Fruit fly (Drosophila melanogaster) whole organism, wandering third instar larva: ENCODE data around the gene Phb1.

Experiments
- Abd-B ChIP-seq: fragments of >200 bp; optimal IDR thresholded peaks from 2 replicates; lab custom pipeline; 2017; ENCODE audit warnings: missing biosample characterization, missing genetic modification characterization
- CG32264 ChIP-seq: fragments of 200-800 bp; sonication (Bioruptor generic); optimal IDR thresholded peaks from 2 replicates; lab custom pipeline; 2016; ENCODE audit warnings: missing biosample characterization, missing genetic modification characterization
- CG9705 ChIP-seq: fragments of 200-800 bp; sonication (Bioruptor generic); optimal IDR thresholded peaks from 2 replicates; lab custom pipeline; 2018; ENCODE audit warnings: missing biosample characterization, mild to moderate bottlenecking, missing genetic modification characterization
- CrebA ChIP-seq: fragments of 200-800 bp; sonication (Bioruptor generic); optimal IDR thresholded peaks from 2 replicates; lab custom pipeline; 2016; ENCODE audit warnings: missing biosample characterization, mild to moderate bottlenecking, missing genetic modification characterization, borderline replicate concordance
- Dfd ChIP-seq: fragments of >200 bp; optimal IDR thresholded peaks from 2 replicates; lab custom pipeline; 2017; ENCODE audit warnings: missing biosample characterization, missing genetic modification characterization
- Dif ChIP-seq: fragments of 200-275, 200-300 bp; sonication (Bioruptor generic); optimal IDR thresholded peaks from 2 replicates; lab custom pipeline; 2018; ENCODE audit warnings: missing biosample characterization, missing genetic modification characterization; ENCODE audit not compliant: partially characterized antibody
- GATAd ChIP-seq: sonication (Bioruptor generic); optimal IDR thresholded peaks from 2 replicates; lab custom pipeline; 2016; ENCODE audit warnings: missing biosample characterization, missing genetic modification characterization
- HLH106 ChIP-seq: fragments of 200-800 bp; optimal IDR thresholded peaks from 3 replicates; lab custom pipeline; 2019; ENCODE audit warnings: missing biosample characterization, mild to moderate bottlenecking, missing genetic modification characterization, moderate library complexity
- Hnf4 ChIP-seq: fragments of 200-800 bp; sonication (Bioruptor generic); optimal IDR thresholded peaks from 2 replicates; lab custom pipeline; 2016; ENCODE audit warnings: missing biosample characterization, mild to moderate bottlenecking, missing genetic modification characterization
- Hr78 ChIP-seq: fragments of >200 bp; optimal IDR thresholded peaks from 2 replicates; lab custom pipeline; 2017; ENCODE audit warnings: missing biosample characterization, missing genetic modification characterization
- Hr83 ChIP-seq: fragments of 200-300 bp; sonication (Bioruptor generic); optimal IDR thresholded peaks from 2 replicates; lab custom pipeline; 2016; ENCODE audit warnings: missing biosample characterization, mild to moderate bottlenecking, missing genetic modification characterization, moderate library complexity; ENCODE audit not compliant: poor library complexity, severe bottlenecking
- Jra ChIP-seq: sonication (Bioruptor generic); optimal IDR thresholded peaks from 2 replicates; lab custom pipeline; 2016; ENCODE audit warnings: missing biosample characterization, missing genetic modification characterization
- Mio ChIP-seq: sonication (Bioruptor generic); optimal IDR thresholded peaks from 2 replicates; lab custom pipeline; 2016; ENCODE audit warnings: missing biosample characterization, missing genetic modification characterization
- Myc ChIP-seq: fragments of >200 bp; optimal IDR thresholded peaks from 2 replicates; lab custom pipeline; 2017
- N ChIP-seq: fragments of >200 bp; optimal IDR thresholded peaks from 2 replicates; lab custom pipeline; 2018; ENCODE audit warnings: missing biosample characterization, missing external identifiers, missing genetic modification characterization
- OdsH ChIP-seq: fragments of 200-800 bp; sonication (Bioruptor generic); optimal IDR thresholded peaks from 2 replicates; lab custom pipeline; 2016; ENCODE audit warnings: missing biosample characterization, mild to moderate bottlenecking, missing genetic modification characterization
- Rel ChIP-seq, 2 experiments: fragments of 200-800 bp; sonication (Bioruptor generic) in 1 of 2; optimal IDR thresholded peaks; 2 replicates in 1 of 2; 3 replicates in 1 of 2; lab custom pipeline; 2016 to 2019; ENCODE audit warnings: mild to moderate bottlenecking in 2 of 2, missing biosample characterization in 2 of 2, missing genetic modification characterization in 2 of 2, moderate library complexity in 1 of 2
- Sp1 ChIP-seq: fragments of 200-800 bp; sonication (Bioruptor generic); optimal IDR thresholded peaks from 3 replicates; lab custom pipeline; 2019; ENCODE audit warnings: missing biosample characterization, mild to moderate bottlenecking, missing genetic modification characterization, moderate library complexity
- Vsx2 ChIP-seq: fragments of 200-300, 225-300 bp; sonication (Bioruptor generic); optimal IDR thresholded peaks from 2 replicates; lab custom pipeline; 2018; ENCODE audit warnings: missing biosample characterization, missing genetic modification characterization; ENCODE audit not compliant: partially characterized antibody
- br ChIP-seq: fragments of 200-800 bp; sonication (Bioruptor generic); optimal IDR thresholded peaks from 2 replicates; lab custom pipeline; 2016; ENCODE audit warnings: missing biosample characterization, missing genetic modification characterization
- brk ChIP-seq: fragments of 200-800 bp; sonication (Bioruptor generic); optimal IDR thresholded peaks from 2 replicates; lab custom pipeline; 2016; ENCODE audit warnings: missing biosample characterization, mild to moderate bottlenecking, missing genetic modification characterization
- dl ChIP-seq, 2 experiments: fragments of 175-275, 200-275 bp in 1 of 2; fragments of 200-275 bp in 1 of 2; sonication (Bioruptor generic); optimal IDR thresholded peaks; lab custom pipeline; 2018; ENCODE audit warnings: mild to moderate bottlenecking in 2 of 2, missing biosample characterization in 2 of 2, missing genetic modification characterization in 2 of 2, moderate library complexity in 2 of 2; ENCODE audit not compliant: partially characterized antibody in 2 of 2, insufficient read depth in 1 of 2
- dmrt93B ChIP-seq: fragments of 200-800 bp; sonication (Bioruptor generic); optimal IDR thresholded peaks from 2 replicates; lab custom pipeline; 2018; ENCODE audit warnings: missing biosample characterization, mild to moderate bottlenecking, missing genetic modification characterization
- dsf ChIP-seq: sonication (Bioruptor generic); optimal IDR thresholded peaks from 2 replicates; lab custom pipeline; 2016; ENCODE audit warnings: missing biosample characterization, missing genetic modification characterization, borderline replicate concordance
- ey ChIP-seq: fragments of 200-800 bp; sonication (Bioruptor generic); optimal IDR thresholded peaks from 2 replicates; lab custom pipeline; 2016; ENCODE audit warnings: missing biosample characterization, missing genetic modification characterization
- foxo ChIP-seq, 2 experiments: fragments of 200-800 bp; sonication (Bioruptor generic); optimal IDR thresholded peaks; 2 replicates in 1 of 2; 3 replicates in 1 of 2; lab custom pipeline; 2016 to 2017; ENCODE audit warnings: missing biosample characterization in 2 of 2, missing genetic modification characterization in 2 of 2
- fru ChIP-seq: fragments of 200-800 bp; sonication (Bioruptor generic); optimal IDR thresholded peaks from 3 replicates; lab custom pipeline; 2016; ENCODE audit warnings: missing biosample characterization, mild to moderate bottlenecking, missing genetic modification characterization
- h ChIP-seq: fragments of 200-800 bp; sonication (Bioruptor generic); optimal IDR thresholded peaks from 3 replicates; lab custom pipeline; 2016; ENCODE audit warnings: missing biosample characterization, mild to moderate bottlenecking, missing genetic modification characterization
- jim ChIP-seq: fragments of 175-275, 200-325 bp; sonication (Bioruptor generic); optimal IDR thresholded peaks from 2 replicates; lab custom pipeline; 2016; ENCODE audit warnings: missing biosample characterization, mild to moderate bottlenecking, missing genetic modification characterization
- lola ChIP-seq: fragments of >200 bp; optimal IDR thresholded peaks from 2 replicates; lab custom pipeline; 2017; ENCODE audit warnings: missing biosample characterization, missing genetic modification characterization
- pan ChIP-seq: fragments of >200 bp; optimal IDR thresholded peaks from 2 replicates; lab custom pipeline; 2017
- psq ChIP-seq: fragments of 200-800 bp; sonication (Bioruptor generic); optimal IDR thresholded peaks from 3 replicates; lab custom pipeline; 2017; ENCODE audit warnings: missing biosample characterization, mild to moderate bottlenecking, missing genetic modification characterization, moderate library complexity
- rgr ChIP-seq: fragments of 200-800 bp; sonication (Bioruptor generic); optimal IDR thresholded peaks from 3 replicates; lab custom pipeline; 2016; ENCODE audit warnings: missing biosample characterization, mild to moderate bottlenecking, missing genetic modification characterization
- sage ChIP-seq: fragments of 200-800 bp; sonication (Bioruptor generic); optimal IDR thresholded peaks from 2 replicates; lab custom pipeline; 2016; ENCODE audit warnings: missing biosample characterization, mild to moderate bottlenecking, missing genetic modification characterization
- sv ChIP-seq: fragments of 200-800 bp; sonication (Bioruptor generic); optimal IDR thresholded peaks from 3 replicates; lab custom pipeline; 2016; ENCODE audit warnings: missing biosample characterization, missing genetic modification characterization
- tai ChIP-seq: sonication (Bioruptor generic); optimal IDR thresholded peaks from 2 replicates; lab custom pipeline; 2016; ENCODE audit warnings: missing biosample characterization, missing genetic modification characterization
- usp ChIP-seq: fragments of >200 bp; optimal IDR thresholded peaks from 2 replicates; lab custom pipeline; 2017; ENCODE audit warnings: missing biosample characterization, missing genetic modification characterization
- woc ChIP-seq: sonication (Bioruptor generic); optimal IDR thresholded peaks from 2 replicates; lab custom pipeline; 2016; ENCODE audit warnings: missing biosample characterization, mild to moderate bottlenecking, missing genetic modification characterization

Phb1 gene

DNA sequence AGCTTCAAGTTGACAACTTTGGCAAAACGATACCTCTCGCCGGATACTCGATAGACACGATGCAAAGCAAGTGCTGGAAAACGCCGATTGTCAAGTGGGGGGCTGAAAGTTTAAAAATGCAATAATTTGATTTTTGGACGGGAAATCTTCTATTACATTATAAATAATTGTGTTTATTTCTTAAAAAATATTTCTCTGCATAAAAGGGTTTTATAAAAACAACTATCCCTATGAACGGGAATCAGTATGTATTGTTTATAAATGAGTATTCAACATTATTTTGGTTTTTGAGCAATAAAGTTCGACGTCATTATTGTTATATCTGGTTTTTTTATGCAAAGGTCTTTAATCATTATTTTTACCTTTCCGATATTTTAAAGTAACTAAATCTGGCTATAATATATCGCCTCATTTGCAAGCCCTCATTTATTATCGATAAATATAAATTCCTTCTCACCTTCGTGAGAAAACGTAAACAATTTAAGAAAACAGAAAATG is 8.3 kb upstream of the Phb1 start, which contains the start of the genes AsnRS and DCTN6-p27:
Gene AsnRS (minus strand): TSS at position 50 of the 498 bp plus-strand sequence.
Gene DCTN6-p27 (plus strand): TSS at position 419 of the 498 bp plus-strand sequence.
- TF ChIP-seq dsf (no peak), usp (GFP tag; lab: Kevin White, UChicago) (no peak), Rel (GFP tag; optimal IDR thresholded peaks at IDR 0.05; lab: Kevin White, UChicago) (no peak), Rel (tag; optimal IDR thresholded peaks at IDR 0.05; lab: Kevin White, UChicago) (no peak), Hr83 (peak; percentile 85), Abd-B (GFP tag; lab: Kevin White, UChicago) (no peak), Myc (lab: Kevin White, UChicago) (peak; percentile 36), jim (no peak), sv (peak; percentile 78), dmrt93B (GFP tag; lab: Kevin White, UChicago) (peak; percentile 57), pan (no peak), sage (GFP tag; lab: Kevin White, UChicago) (no peak), woc (GFP tag; lab: Kevin White, UChicago) (peak; percentile 78), CG32264 (GFP tag; lab: Kevin White, UChicago) (peak; percentile 29), Dfd (GFP tag; lab: Kevin White, UChicago) (no peak), Jra (no peak), N (GFP tag; lab: Kevin White, UChicago) (no peak), h (GFP tag; lab: Kevin White, UChicago) (peak; percentile 81), GATAd (peak; percentile 17), CrebA (GFP tag; lab: Kevin White, UChicago) (no peak), Vsx2 (GFP tag; lab: Kevin White, UChicago) (no peak), HLH106 (tag; lab: Kevin White, UChicago) (peak; percentile 69), rgr (peak; percentile 75), foxo (GFP tag; optimal IDR thresholded peaks at IDR 0.05; lab: Kevin White, UChicago) (peak in 1 of 2 experiments; percentile 87), br (no peak), fru (peak; percentile 75), Hnf4 (GFP tag; lab: Kevin White, UChicago) (no peak), OdsH (GFP tag; lab: Kevin White, UChicago) (peak; percentile 64), brk (no peak), dl (GFP tag; optimal IDR thresholded peaks at IDR 0.05; lab: Kevin White, UChicago; ENCODE audit: insufficient read depth in 1 of 2, partially characterized antibody in 2 of 2) (no peak), CG9705 (peak; percentile 63), tai (GFP tag; lab: Kevin White, UChicago) (no peak), ey (GFP tag; lab: Kevin White, UChicago) (peak; percentile 71), psq (GFP tag; lab: Kevin White, UChicago) (peak; percentile 68), Dif (no peak), Mio (GFP tag; lab: Kevin White, UChicago) (peak; percentile 23), lola (no peak), Hr78 (GFP tag; lab: Kevin White, UChicago) (no peak), Sp1 (GFP tag; lab: Kevin White, UChicago) (peak; percentile 63)

DNA sequence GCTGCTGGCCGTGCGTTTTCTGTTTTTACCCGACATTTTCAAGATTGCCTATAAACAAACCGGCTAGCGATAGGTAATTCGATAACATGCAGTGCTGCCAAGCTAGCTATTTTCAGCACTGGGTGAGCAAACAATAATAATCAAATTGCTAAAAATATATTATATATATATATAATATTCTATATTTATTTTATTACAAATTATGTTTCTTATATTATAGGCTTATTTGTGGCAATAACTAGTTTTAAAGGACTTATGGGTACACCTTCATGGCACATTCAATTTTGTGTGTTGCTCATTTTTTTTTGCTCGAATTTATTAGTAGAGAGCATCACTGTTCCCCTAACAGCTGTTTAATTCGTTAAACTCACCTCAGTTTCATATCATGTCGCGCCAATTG is 3.2 kb upstream of the Phb1 start:
- TF ChIP-seq GATAd (no peak), Myc (lab: Kevin White, UChicago) (peak; percentile 98), Jra (no peak), Rel (GFP tag; optimal IDR thresholded peaks at IDR 0.05; lab: Kevin White, UChicago) (no peak), Rel (tag; optimal IDR thresholded peaks at IDR 0.05; lab: Kevin White, UChicago) (peak; percentile 63), fru (no peak), rgr (no peak), tai (GFP tag; lab: Kevin White, UChicago) (no peak), OdsH (GFP tag; lab: Kevin White, UChicago) (peak; percentile 5), HLH106 (tag; lab: Kevin White, UChicago) (peak; percentile 70), dmrt93B (GFP tag; lab: Kevin White, UChicago) (no peak), CrebA (GFP tag; lab: Kevin White, UChicago) (no peak), dl (GFP tag; optimal IDR thresholded peaks at IDR 0.05; lab: Kevin White, UChicago; ENCODE audit: insufficient read depth in 1 of 2, partially characterized antibody in 2 of 2) (no peak), foxo (GFP tag; optimal IDR thresholded peaks at IDR 0.05; lab: Kevin White, UChicago) (no peak), Vsx2 (GFP tag; lab: Kevin White, UChicago) (no peak), dsf (no peak), CG9705 (peak; percentile 54), Sp1 (GFP tag; lab: Kevin White, UChicago) (peak; percentile 75), pan (no peak), Dfd (GFP tag; lab: Kevin White, UChicago) (no peak), N (GFP tag; lab: Kevin White, UChicago) (no peak), psq (GFP tag; lab: Kevin White, UChicago) (peak; percentile 59), Dif (no peak), brk (no peak), jim (no peak), sv (no peak), usp (GFP tag; lab: Kevin White, UChicago) (no peak), lola (no peak), Abd-B (GFP tag; lab: Kevin White, UChicago) (no peak), Mio (GFP tag; lab: Kevin White, UChicago) (no peak), Hr78 (GFP tag; lab: Kevin White, UChicago) (no peak), sage (GFP tag; lab: Kevin White, UChicago) (no peak), h (GFP tag; lab: Kevin White, UChicago) (no peak), woc (GFP tag; lab: Kevin White, UChicago) (no peak), Hnf4 (GFP tag; lab: Kevin White, UChicago) (no peak), Hr83 (no peak), br (no peak), CG32264 (GFP tag; lab: Kevin White, UChicago) (no peak), ey (GFP tag; lab: Kevin White, UChicago) (no peak)
